Worm (Caenorhabditis elegans) whole organism, young adult: ENCODE data around the gene ops-1.

Experiments
- B0035.1 ChIP-seq: sonication (generic microtip); optimal IDR thresholded peaks from 2 replicates; lab custom pipeline; 2016; ENCODE audit warnings: missing genetic modification characterization, mild to moderate bottlenecking, missing compliant biosample characterization, missing genotype, missing genetic modification reagents
- F10E7.11 ChIP-seq: sonication (generic microtip); optimal IDR thresholded peaks from 2 replicates; lab custom pipeline; 2017; ENCODE audit warnings: mild to moderate bottlenecking, missing genetic modification characterization, moderate library complexity, missing compliant biosample characterization
- F22D6.2 ChIP-seq: sonication (generic microtip); optimal IDR thresholded peaks from 2 replicates; lab custom pipeline; 2016; ENCODE audit warnings: mild to moderate bottlenecking, missing genetic modification characterization, missing compliant biosample characterization
- F23B12.7 ChIP-seq: sonication (generic microtip); optimal IDR thresholded peaks from 2 replicates; lab custom pipeline; 2017; ENCODE audit warnings: missing genetic modification characterization, mild to moderate bottlenecking, missing compliant biosample characterization, antibody characterized with exemption, moderate library complexity; ENCODE audit not compliant: insufficient read depth
- F39B2.1 ChIP-seq: fragments of 200-800 bp; sonication (Bioruptor generic); IDR thresholded peaks from 2 replicates; pipeline ENCODE4 v1.3.6; 2022; ENCODE audit warnings: missing genetic modification reagents, missing genetic modification characterization, missing compliant biosample characterization
- F52B5.7 ChIP-seq: sonication (generic microtip); optimal IDR thresholded peaks from 2 replicates; lab custom pipeline; 2016; ENCODE audit warnings: mild to moderate bottlenecking, missing genetic modification characterization, missing compliant biosample characterization
- K12H6.12 ChIP-seq: fragments of 200-800 bp; sonication (Bioruptor generic); optimal IDR thresholded peaks from 2 replicates; lab custom pipeline; 2018; ENCODE audit warnings: mild to moderate bottlenecking, missing genetic modification characterization, missing compliant biosample characterization
- ama-1 ChIP-seq, 3 experiments: fragments of 150-350 bp in 1 of 3; sonication (generic microtip) in 2 of 3; optimal IDR thresholded peaks; 2 replicates each; lab custom pipeline; 2014 to 2018; ENCODE audit warnings: missing biosample characterization in 2 of 3, missing genetic modification characterization in 2 of 3, missing genetic modification reagents in 2 of 3
- aptf-2 ChIP-seq: fragments of 200-800 bp; sonication (Bioruptor generic); conservative IDR thresholded peaks from 2 replicates; pipeline ENCODE4 v1.3.6; 2022; ENCODE audit warnings: missing genetic modification reagents, missing genetic modification characterization, missing compliant biosample characterization
- aptf-3 ChIP-seq: fragments of 200-800 bp; sonication (Bioruptor generic); IDR thresholded peaks from 2 replicates; pipeline ENCODE4 v1.3.6; 2022; ENCODE audit warnings: missing genetic modification characterization, missing compliant biosample characterization
- athp-1 ChIP-seq: sonication (generic microtip); optimal IDR thresholded peaks from 2 replicates; lab custom pipeline; 2017; ENCODE audit warnings: mild to moderate bottlenecking, missing genetic modification characterization, missing compliant biosample characterization
- bed-1 ChIP-seq: fragments of 200-800 bp; sonication (Bioruptor generic); IDR thresholded peaks from 2 replicates; pipeline ENCODE4 v1.3.6; 2022; ENCODE audit warnings: missing genetic modification reagents, missing genetic modification characterization, missing compliant biosample characterization
- cebp-2 ChIP-seq: fragments of 200-800 bp; sonication (Bioruptor generic); IDR thresholded peaks from 2 replicates; pipeline ENCODE4 v1.3.6; 2022; ENCODE audit warnings: missing genetic modification characterization, missing compliant biosample characterization
- ceh-100 ChIP-seq: fragments of 200-800 bp; sonication (Bioruptor generic); IDR thresholded peaks from 2 replicates; pipeline ENCODE4 v1.3.6; 2022; ENCODE audit warnings: missing genetic modification reagents, missing genetic modification characterization, missing compliant biosample characterization
- chd-7 ChIP-seq: sonication (generic microtip); optimal IDR thresholded peaks from 2 replicates; lab custom pipeline; 2016; ENCODE audit warnings: mild to moderate bottlenecking, missing genetic modification characterization, moderate library complexity, missing compliant biosample characterization
- dox-1 ChIP-seq: fragments of 200-800 bp; sonication (Bioruptor generic); IDR thresholded peaks from 2 replicates; pipeline ENCODE4 v1.3.6; 2022; ENCODE audit warnings: missing genetic modification reagents, missing genetic modification characterization, missing compliant biosample characterization
- egl-18 ChIP-seq: fragments of 200-800 bp; sonication (Bioruptor generic); IDR thresholded peaks from 2 replicates; pipeline ENCODE4 v1.3.6; 2022; ENCODE audit warnings: missing genetic modification reagents, missing genetic modification characterization, missing compliant biosample characterization
- ets-4 ChIP-seq: fragments of 200-800 bp; sonication (Bioruptor generic); optimal IDR thresholded peaks from 2 replicates; lab custom pipeline; 2018; ENCODE audit warnings: mild to moderate bottlenecking, missing genetic modification characterization, missing compliant biosample characterization
- fkh-3 ChIP-seq: sonication (generic microtip); optimal IDR thresholded peaks from 2 replicates; lab custom pipeline; 2016; ENCODE audit warnings: mild to moderate bottlenecking, missing genetic modification characterization, missing compliant biosample characterization
- hlh-12 ChIP-seq: sonication (generic microtip); optimal IDR thresholded peaks from 2 replicates; lab custom pipeline; 2016; ENCODE audit warnings: missing genetic modification characterization, missing compliant biosample characterization
- hrde-1 ChIP-seq: sonication (generic microtip); optimal IDR thresholded peaks from 2 replicates; lab custom pipeline; 2016; ENCODE audit warnings: missing genetic modification characterization, mild to moderate bottlenecking, missing compliant biosample characterization, moderate library complexity, missing genotype, missing genetic modification reagents, borderline replicate concordance
- let-607 ChIP-seq, 2 experiments: fragments of 200-800 bp in 1 of 2; sonication (Bioruptor generic) in 1 of 2; sonication (generic microtip) in 1 of 2; optimal IDR thresholded peaks; 2 replicates each; lab custom pipeline; 2016 to 2018; ENCODE audit warnings: mild to moderate bottlenecking in 2 of 2, missing compliant biosample characterization in 2 of 2, missing genetic modification characterization in 2 of 2, moderate library complexity in 2 of 2, missing genotype in 1 of 2
- lin-26 ChIP-seq: fragments of 200-800 bp; sonication (Bioruptor generic); IDR thresholded peaks from 2 replicates; pipeline ENCODE4 v1.3.6; 2022; ENCODE audit warnings: missing genetic modification reagents, missing genetic modification characterization, missing compliant biosample characterization
- lsl-1 ChIP-seq: fragments of 200-800 bp; sonication (Bioruptor generic); optimal IDR thresholded peaks from 2 replicates; lab custom pipeline; 2018; ENCODE audit warnings: mild to moderate bottlenecking, missing genetic modification characterization, moderate library complexity, missing compliant biosample characterization
- lsy-27 ChIP-seq: sonication (generic microtip); optimal IDR thresholded peaks from 2 replicates; lab custom pipeline; 2017; ENCODE audit warnings: missing genetic modification characterization, mild to moderate bottlenecking, missing compliant biosample characterization, antibody characterized with exemption, missing genotype, borderline replicate concordance; ENCODE audit not compliant: insufficient read depth
- madf-10 ChIP-seq: sonication (generic microtip); optimal IDR thresholded peaks from 2 replicates; lab custom pipeline; 2016; ENCODE audit warnings: mild to moderate bottlenecking, missing genetic modification characterization, missing compliant biosample characterization
- madf-6 ChIP-seq: fragments of 200-800 bp; sonication (Bioruptor generic); IDR thresholded peaks from 2 replicates; pipeline ENCODE4 v1.3.6; 2022; ENCODE audit warnings: missing genetic modification reagents, missing genetic modification characterization, missing compliant biosample characterization
- madf-8 ChIP-seq: fragments of 200-800 bp; sonication (Bioruptor generic); conservative IDR thresholded peaks from 2 replicates; pipeline ENCODE4 v1.3.6; 2022; ENCODE audit warnings: missing genetic modification reagents, missing genetic modification characterization, missing compliant biosample characterization
- mcd-1 ChIP-seq: fragments of 200-800 bp; sonication (Bioruptor generic); IDR thresholded peaks from 2 replicates; pipeline ENCODE4 v1.3.6; 2022; ENCODE audit warnings: missing genetic modification reagents, missing genetic modification characterization, missing compliant biosample characterization
- mel-28 ChIP-seq: sonication (generic microtip); optimal IDR thresholded peaks from 2 replicates; lab custom pipeline; 2016; ENCODE audit warnings: borderline replicate concordance, mild to moderate bottlenecking, missing genetic modification characterization, missing compliant biosample characterization
- mes-4 ChIP-seq: sonication (generic microtip); optimal IDR thresholded peaks from 2 replicates; lab custom pipeline; 2016; ENCODE audit warnings: missing genotype, missing genetic modification characterization, missing compliant biosample characterization
- mxl-1 ChIP-seq: sonication (generic microtip); optimal IDR thresholded peaks from 2 replicates; lab custom pipeline; 2016; ENCODE audit warnings: missing genetic modification characterization, missing compliant biosample characterization
- nfya-1 ChIP-seq: sonication (generic microtip); optimal IDR thresholded peaks from 2 replicates; lab custom pipeline; 2017; ENCODE audit warnings: antibody characterized with exemption, missing compliant biosample characterization, missing genetic modification characterization, borderline replicate concordance; ENCODE audit not compliant: insufficient read depth
- nfyb-1 ChIP-seq: fragments of 200-800 bp; sonication (Bioruptor generic); IDR thresholded peaks from 2 replicates; pipeline ENCODE4 v1.3.6; 2022; ENCODE audit warnings: missing genetic modification reagents, missing genetic modification characterization, missing compliant biosample characterization
- nhr-120 ChIP-seq: fragments of 200-800 bp; sonication (Bioruptor generic); IDR thresholded peaks from 2 replicates; pipeline ENCODE4 v1.3.6; 2022; ENCODE audit warnings: missing genetic modification characterization, missing compliant biosample characterization
- rcor-1 ChIP-seq: fragments of 200-800 bp; sonication (Bioruptor generic); IDR thresholded peaks from 2 replicates; pipeline ENCODE4 v1.3.6; 2022; ENCODE audit warnings: missing genetic modification reagents, missing genetic modification characterization, missing compliant biosample characterization
- sdz-38 ChIP-seq: sonication (generic microtip); optimal IDR thresholded peaks from 2 replicates; lab custom pipeline; 2016; ENCODE audit warnings: missing genotype, missing genetic modification characterization, missing compliant biosample characterization
- sptf-2 ChIP-seq: fragments of 200-800 bp; sonication (Bioruptor generic); optimal IDR thresholded peaks from 2 replicates; lab custom pipeline; 2018; ENCODE audit warnings: mild to moderate bottlenecking, missing genetic modification characterization, missing compliant biosample characterization
- tbp1 ChIP-seq: fragments of 200-800 bp; sonication (Bioruptor generic); optimal IDR thresholded peaks from 2 replicates; lab custom pipeline; 2018; ENCODE audit warnings: mild to moderate bottlenecking, missing genetic modification characterization, missing compliant biosample characterization
- tbx-9 ChIP-seq: sonication (generic microtip); optimal IDR thresholded peaks from 2 replicates; lab custom pipeline; 2016; ENCODE audit warnings: borderline replicate concordance, missing genetic modification characterization, inconsistent platforms, missing compliant biosample characterization
- zfh-2 ChIP-seq: fragments of 200-800 bp; sonication (Bioruptor generic); conservative IDR thresholded peaks from 2 replicates; pipeline ENCODE4 v1.3.6; 2022; ENCODE audit warnings: missing genetic modification reagents, missing genetic modification characterization, missing compliant biosample characterization
- zim-3 ChIP-seq: sonication (generic microtip); optimal IDR thresholded peaks from 2 replicates; lab custom pipeline; 2017; ENCODE audit warnings: mild to moderate bottlenecking, missing genetic modification characterization, moderate library complexity, missing compliant biosample characterization
- ztf-22 ChIP-seq: fragments of 200-800 bp; sonication (Bioruptor generic); optimal IDR thresholded peaks from 2 replicates; lab custom pipeline; 2018; ENCODE audit warnings: mild to moderate bottlenecking, missing genetic modification characterization, moderate library complexity, missing compliant biosample characterization
- ztf-6 ChIP-seq: fragments of 200-800 bp; sonication (Bioruptor generic); IDR thresholded peaks from 2 replicates; pipeline ENCODE4 v1.3.6; 2022; ENCODE audit warnings: missing genetic modification reagents, missing genetic modification characterization, missing compliant biosample characterization

Gene ops-1

ce11 chrIV:6323654-6324224 lies 39.6 kb upstream of the ops-1 start, which contains the start of gene sqd-1 (continued):
- no peak for TF ChIP-seq ets-4
- 0 out of 2 replicates have a peak, but pooled peaks have one; percentile 33 for TF ChIP-seq bed-1 (GFP tag; lab: Robert Waterston, UW)
- TF ChIP-seq mcd-1 (GFP tag; lab: Robert Waterston, UW), result peak; percentile 94
- peak; percentile 88 for TF ChIP-seq F52B5.7 (tag; lab: Kevin White, UChicago)
- TF ChIP-seq nfya-1 (tag; lab: Kevin White, UChicago), result no peak
- TF ChIP-seq fkh-3 (tag; lab: Kevin White, UChicago), result no peak
- TF ChIP-seq nhr-120 (GFP tag; lab: Robert Waterston, UW), result no peak

DNA sequence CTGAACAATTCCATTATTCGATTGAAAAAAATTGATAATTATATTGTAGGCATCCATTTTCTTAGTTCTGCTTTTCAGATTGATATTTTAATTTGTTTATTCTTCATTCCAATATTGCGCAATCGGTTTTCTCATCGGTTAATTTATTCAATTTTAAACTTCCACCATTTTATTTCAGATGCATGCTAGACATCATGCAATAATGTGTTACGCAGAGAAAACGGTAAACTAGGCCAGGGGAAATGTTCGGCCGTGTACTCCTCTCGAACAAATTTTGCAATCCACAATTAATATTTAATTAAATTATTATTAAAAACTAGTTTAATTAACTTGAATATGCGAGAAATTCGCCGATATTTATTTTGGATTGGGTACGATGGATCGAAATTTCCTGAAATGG lies 37.5 kb upstream of the ops-1 start, which contains the start of gene Y73B6BL.29:
Y73B6BL.29 (plus strand) TSS at position 263 of the 400 bp plus-strand sequence.
- TF ChIP-seq sdz-38 (tag; lab: Kevin White, UChicago) (no peak), ets-4 (no peak), nfyb-1 (peak; percentile 63), F22D6.2 (tag; lab: Kevin White, UChicago) (peak; percentile 40), ztf-22 (GFP tag; lab: Kevin White, UChicago) (no peak), mes-4 (tag; lab: Kevin White, UChicago) (no peak), B0035.1 (tag; lab: Kevin White, UChicago) (peak; percentile 78), lsl-1 (GFP tag; lab: Kevin White, UChicago) (peak; percentile 55), bed-1 (GFP tag; lab: Robert Waterston, UW) (0 out of 2 replicates have a peak, but pooled peaks have one; percentile 63), chd-7 (tag; lab: Kevin White, UChicago) (peak; percentile 56), cebp-2 (GFP tag; lab: Robert Waterston, UW) (no peak), F10E7.11 (tag; lab: Kevin White, UChicago) (peak; percentile 61), lin-26 (GFP tag; lab: Robert Waterston, UW) (no peak), sptf-2 (GFP tag; lab: Kevin White, UChicago) (no peak), madf-10 (peak; percentile 72), fkh-3 (tag; lab: Kevin White, UChicago) (no peak), egl-18 (GFP tag; lab: Robert Waterston, UW) (no peak), zfh-2 (GFP tag; lab: Robert Waterston, UW) (no peak), rcor-1 (GFP tag; lab: Robert Waterston, UW) (peak; percentile 83), aptf-3 (GFP tag; lab: Robert Waterston, UW) (no peak), aptf-2 (GFP tag; lab: Robert Waterston, UW) (peak; percentile 72), madf-8 (GFP tag; lab: Robert Waterston, UW) (peak; percentile 55; the same call in 1 of the 2 replicates), mxl-1 (tag; lab: Kevin White, UChicago) (no peak), lsy-27 (tag; lab: Kevin White, UChicago) (no peak), hlh-12 (tag; lab: Kevin White, UChicago) (no peak), nfya-1 (tag; lab: Kevin White, UChicago) (no peak), dox-1 (GFP tag; lab: Robert Waterston, UW) (peak; percentile 78), tbp1 (GFP tag; lab: Kevin White, UChicago) (peak; percentile 70), ceh-100 (GFP tag; lab: Robert Waterston, UW) (peak; percentile 73; the same call in 1 of the 2 replicates), ztf-6 (GFP tag; lab: Robert Waterston, UW) (0 out of 2 replicates have a peak, but pooled peaks have one; percentile 14), mel-28 (tag; lab: Kevin White, UChicago) (no peak), madf-6 (GFP tag; lab: Robert Waterston, UW) (peak; percentile 69), ama-1 (optimal IDR thresholded peaks at IDR 0.05; lab: Kevin White, UChicago) (no peak), ama-1 (GFP tag; optimal IDR thresholded peaks at IDR 0.05; lab: Kevin White, UChicago) (peak in 1 of 2 experiments; percentile 69), athp-1 (tag; lab: Kevin White, UChicago) (peak; percentile 39), zim-3 (tag; lab: Kevin White, UChicago) (peak; percentile 46), hrde-1 (tag; lab: Kevin White, UChicago) (no peak), let-607 (tag; optimal IDR thresholded peaks at IDR 0.05; lab: Kevin White, UChicago) (peak; percentile 23 to 80), F23B12.7 (peak; percentile 24), K12H6.12 (tag; lab: Kevin White, UChicago) (peak; percentile 90), tbx-9 (tag; lab: Kevin White, UChicago) (no peak), F39B2.1 (GFP tag; lab: Robert Waterston, UW) (peak; percentile 58; the same call in 1 of the 2 replicates)
